Worm (Caenorhabditis elegans): Measurements from ENCODE around the gene C44B7.11.

ce11 chrII:6849308-6849707 is 48.0 kb downstream of the C44B7.11 start:
- no peak for TF ChIP-seq pha-4 (tag; optimal IDR thresholded peaks at IDR 0.05)
- peak; percentile 59 for TF ChIP-seq hlh-1 (tag; optimal IDR thresholded peaks at IDR 0.05)
- no peak for TF ChIP-seq ceh-39 (tag; optimal IDR thresholded peaks at IDR 0.05)
- no peak for TF ChIP-seq nhr-2 (tag; optimal IDR thresholded peaks at IDR 0.05)
- no peak for TF ChIP-seq cnd-1 (tag; optimal IDR thresholded peaks at IDR 0.05)
- no peak for TF ChIP-seq blmp-1 (tag; optimal IDR thresholded peaks at IDR 0.05)
- no peak for TF ChIP-seq ces-1 (GFP tag; optimal IDR thresholded peaks at IDR 0.05)
- no peak for TF ChIP-seq unc-62 (GFP tag; optimal IDR thresholded peaks at IDR 0.05)
- no peak for TF ChIP-seq zip-8 (tag; optimal IDR thresholded peaks at IDR 0.05)
- TF ChIP-seq nhr-237 (tag; optimal IDR thresholded peaks at IDR 0.05), result no peak
- no peak for TF ChIP-seq unc-39 (tag; optimal IDR thresholded peaks at IDR 0.05)

All from whole organism, mixed stage, embryonic.